Fruit fly (Drosophila melanogaster): ENCODE measurements around the gene RpS3.

dm6 chr3R:23386021-23386457 is 27.4 kb downstream of the RpS3 start:
- no peak for TF ChIP-seq gl (tag; optimal IDR thresholded peaks at IDR 0.05)
- TF ChIP-seq Snoo (tag; optimal IDR thresholded peaks at IDR 0.05), result no peak
- TF ChIP-seq CG14655 (GFP tag; optimal IDR thresholded peaks at IDR 0.05), result no peak
- TF ChIP-seq CG8159 (tag; optimal IDR thresholded peaks at IDR 0.05), result no peak
- no peak for TF ChIP-seq EcR (GFP tag; optimal IDR thresholded peaks at IDR 0.05)
- no peak for TF ChIP-seq CG15710 (tag; optimal IDR thresholded peaks at IDR 0.05)

Data from whole organism, pupa.